Worm (Caenorhabditis elegans): ENCODE measurements around the gene C03B1.7.

DNA sequence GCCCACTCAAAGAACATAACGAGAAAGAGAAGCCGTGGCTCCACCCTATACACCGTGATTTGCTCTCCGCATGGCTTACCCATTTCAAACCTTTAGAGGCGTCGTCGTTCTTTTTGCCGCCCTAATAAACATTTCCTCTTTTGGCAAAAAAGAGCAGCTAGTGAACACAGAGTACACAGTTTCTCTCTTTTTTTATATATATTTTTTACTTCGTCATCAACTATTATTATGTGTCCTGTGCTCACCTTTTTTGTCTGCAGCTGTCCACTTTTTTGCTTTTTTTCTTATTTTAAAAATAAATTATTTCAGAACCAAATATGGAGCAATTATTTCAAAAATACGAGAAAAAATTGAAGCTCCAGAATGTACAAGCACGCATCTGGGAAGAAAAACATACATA is 28.1 kb downstream of the C03B1.7 start, which contains the start of gene C03B1.2:
- no peak for TF ChIP-seq ama-1 (optimal IDR thresholded peaks at IDR 0.05)
- no peak for TF ChIP-seq hlh-30 (tag; optimal IDR thresholded peaks at IDR 0.05; ENCODE audit: insufficient read depth)
- no peak for TF ChIP-seq pqm-1 (tag; optimal IDR thresholded peaks at IDR 0.05)
- TF ChIP-seq nhr-11 (tag; optimal IDR thresholded peaks at IDR 0.05) = no peak
- no peak for TF ChIP-seq pag-3 (tag; optimal IDR thresholded peaks at IDR 0.05; ENCODE audit: borderline replicate concordance)
- no peak for TF ChIP-seq nfya-1 (tag; optimal IDR thresholded peaks at IDR 0.05)
- TF ChIP-seq ceh-19 (GFP tag; optimal IDR thresholded peaks at IDR 0.05) = no peak
- no peak for TF ChIP-seq rnt-1 (tag; optimal IDR thresholded peaks at IDR 0.05)
